Worm (Caenorhabditis elegans) whole organism, L4/young adult: Measurements from ENCODE around the gene set-11.
"Not testable (repeated sequence)": the region's sequence is repeated elsewhere in the genome, so short reads cannot be mapped to it uniquely, and the experiment has no call there.

Source experiments
- W03F9.2 ChIP-seq: fragments of 150-350 bp; optimal IDR thresholded peaks from 2 replicates; lab custom pipeline; 2014; ENCODE audit warnings: missing biosample characterization, missing genetic modification characterization
- dao-5 ChIP-seq: sonication (generic microtip); optimal IDR thresholded peaks from 2 replicates; lab custom pipeline; 2016; ENCODE audit warnings: missing genotype, missing genetic modification characterization, moderate library complexity, missing compliant biosample characterization
- him-1 ChIP-seq: sonication (generic microtip); optimal IDR thresholded peaks from 2 replicates; lab custom pipeline; 2016; ENCODE audit warnings: missing genotype, missing genetic modification reagents, missing genetic modification characterization, missing compliant biosample characterization

The set-11 gene

ce11 chrII:2673534-2673933 lies 18.8 kb downstream of the set-11 start, which contains the start of the genes F22E5.20 and F22E5.1:
F22E5.20 (minus strand) TSS chrII:2673634.
F22E5.1 (plus strand) TSS chrII:2673775.
- TF ChIP-seq him-1, W03F9.2, dao-5 (tag; lab: Kevin White, UChicago): not testable (repeated sequence)

DNA sequence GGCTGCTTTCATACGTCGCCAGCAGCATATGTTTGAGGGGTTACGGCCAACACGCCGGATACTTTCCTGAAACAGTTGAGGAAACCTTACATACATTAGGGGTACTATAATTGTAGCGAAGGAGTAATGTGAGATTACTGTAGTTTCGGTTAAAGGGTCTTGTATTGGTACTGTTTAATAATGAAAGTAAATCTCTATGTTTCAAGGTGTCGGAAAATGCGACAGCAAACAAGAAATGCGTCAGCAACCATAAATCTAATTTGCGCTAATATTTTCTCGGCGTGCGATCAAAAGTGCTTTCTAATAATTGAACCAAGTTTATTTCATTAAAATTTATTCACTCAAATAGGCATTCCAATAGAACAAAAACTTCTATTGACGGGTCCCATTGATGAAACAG lies 20.1 kb downstream of the set-11 start, which contains the start of gene sri-57:
TSS of gene sri-57 (minus strand) at position 101 of the 400 bp plus-strand sequence.
- not testable (repeated sequence) for TF ChIP-seq dao-5, him-1, W03F9.2 (tag; lab: Kevin White, UChicago)

DNA sequence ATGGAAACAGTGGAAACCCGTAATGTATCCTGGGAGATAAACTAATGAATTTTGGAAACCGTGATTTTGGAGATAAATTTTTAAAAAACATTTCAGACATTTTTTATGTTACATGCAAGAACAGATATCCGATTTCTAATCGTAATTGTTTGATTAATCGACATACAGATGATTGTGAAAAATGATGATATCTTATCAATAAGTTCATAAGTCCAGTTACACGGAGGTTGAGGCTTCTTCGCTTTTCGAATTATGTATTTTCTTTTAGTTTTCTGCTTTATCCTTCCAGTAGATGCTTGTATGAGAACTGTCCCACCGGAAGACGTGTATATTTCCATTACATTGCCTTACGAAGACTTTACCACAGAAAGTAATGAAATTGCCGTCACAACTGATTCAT lies 26.8 kb downstream of the set-11 start, which contains the start of gene F22E5.22:
TSS of gene F22E5.22 (plus strand) at position 301 of the 400 bp plus-strand sequence.
- TF ChIP-seq W03F9.2 (tag; lab: Kevin White, UChicago) (no peak), dao-5 (tag; lab: Kevin White, UChicago) (no peak), him-1 (tag; lab: Kevin White, UChicago) (no peak)

- not testable (repeated sequence) for TF ChIP-seq him-1, W03F9.2, dao-5 (tag; lab: Kevin White, UChicago)
Measured at ce11 chrII:2665081-2665480, 27.3 kb downstream of the set-11 start, which contains the start of gene F22E5.2. F22E5.2 (plus strand) TSS chrII:2665381.

- TF ChIP-seq dao-5 (tag; lab: Kevin White, UChicago) (no peak), W03F9.2 (tag; lab: Kevin White, UChicago) (no peak), him-1 (tag; lab: Kevin White, UChicago) (no peak)
Measured at ce11 chrII:2659364-2659763, 33.0 kb downstream of the set-11 start, which contains the start of gene gcy-21. gcy-21 (plus strand) TSS chrII:2659664.

DNA sequence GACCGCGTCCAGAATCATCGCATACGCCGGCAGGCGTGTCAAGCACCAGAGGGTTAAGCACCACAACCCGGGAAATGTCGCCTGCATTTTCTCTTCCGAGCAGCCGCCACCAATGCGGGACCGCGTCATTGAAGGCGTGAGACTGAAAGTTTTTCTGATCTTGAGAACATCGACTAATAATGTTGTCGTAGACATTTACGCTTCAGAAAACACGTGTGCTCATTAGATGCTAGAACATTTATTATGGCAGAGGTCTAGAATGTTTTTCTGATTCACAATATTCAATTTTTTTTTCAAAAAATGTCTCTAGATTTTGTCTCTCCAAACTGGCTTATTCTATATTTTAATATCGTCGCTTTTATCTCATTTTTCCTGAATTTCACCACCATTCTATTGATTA lies 35.8 kb downstream of the set-11 start, which contains the start of gene sri-47:
TSS of gene sri-47 (plus strand) at position 301 of the 400 bp plus-strand sequence.
- TF ChIP-seq W03F9.2 (tag; lab: Kevin White, UChicago) (no peak), him-1 (tag; lab: Kevin White, UChicago) (no peak), dao-5 (tag; lab: Kevin White, UChicago) (no peak)

DNA sequence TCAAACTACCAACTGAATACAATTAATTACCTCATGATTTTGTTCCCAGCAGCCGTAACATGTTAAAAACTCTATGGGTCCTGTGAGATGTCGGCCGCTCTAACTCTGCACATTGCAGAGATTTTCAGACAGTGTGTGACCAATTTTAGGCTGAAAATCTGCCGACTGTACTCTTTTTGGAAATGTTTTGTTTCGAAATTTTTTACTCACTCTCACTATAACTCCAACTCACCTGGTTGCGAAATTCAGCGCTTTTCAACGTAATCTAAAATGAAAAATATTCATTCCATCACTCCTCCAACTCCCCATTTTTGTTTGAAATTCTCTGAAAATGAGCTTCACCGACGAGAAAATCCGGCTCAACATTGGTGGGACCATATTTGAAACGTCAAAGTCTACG lies 42.8 kb downstream of the set-11 start, which contains the start of the genes F22E5.13 and F22E5.6:
TSS of gene F22E5.13 (minus strand) at position 101 of the 400 bp plus-strand sequence.
TSS of gene F22E5.6 (plus strand) at position 297 of the 400 bp plus-strand sequence.
- TF ChIP-seq him-1 (tag; lab: Kevin White, UChicago) (no peak), W03F9.2 (tag; lab: Kevin White, UChicago) (no peak)

- TF ChIP-seq him-1 (tag; lab: Kevin White, UChicago) (no peak), dao-5 (tag; lab: Kevin White, UChicago) (no peak), W03F9.2 (tag; lab: Kevin White, UChicago) (no peak)
Measured at ce11 chrII:2649015-2649414, 43.4 kb downstream of the set-11 start.

- TF ChIP-seq him-1, dao-5, W03F9.2 (tag; lab: Kevin White, UChicago): not testable (repeated sequence)
Measured at ce11 chrII:2646756-2647155, 45.6 kb downstream of the set-11 start, which contains the start of gene F22E5.12. F22E5.12 (minus strand) TSS chrII:2646856.

- no peak for TF ChIP-seq him-1 (tag; lab: Kevin White, UChicago)
- no peak for TF ChIP-seq W03F9.2 (tag; lab: Kevin White, UChicago)
- TF ChIP-seq dao-5 (tag; lab: Kevin White, UChicago), result no peak
Measured at ce11 chrII:2644498-2644897, 47.9 kb downstream of the set-11 start, which contains the start of gene F22E5.11. F22E5.11 (minus strand) TSS chrII:2644598.

DNA sequence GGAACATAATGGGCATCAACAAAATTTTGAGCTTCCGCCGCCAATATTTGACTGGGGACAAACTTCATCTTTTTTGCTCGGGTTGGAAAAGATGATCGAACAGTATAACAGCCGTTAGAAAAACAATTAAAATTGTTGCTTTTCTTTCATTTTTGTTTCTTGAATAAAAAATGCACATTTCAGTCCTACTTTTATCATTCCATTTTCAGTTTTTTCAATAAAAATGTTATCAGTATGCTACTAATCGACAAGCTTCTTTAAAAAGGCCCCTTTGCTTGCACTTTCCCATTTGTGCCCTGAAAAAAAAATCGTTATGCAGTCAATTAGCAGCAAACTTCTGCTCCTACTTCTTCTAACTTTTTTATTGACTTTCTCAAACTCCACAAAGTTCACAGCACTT lies 50.6 kb downstream of the set-11 start, which contains the start of gene F22E5.7:
TSS of gene F22E5.7 (plus strand) at position 301 of the 400 bp plus-strand sequence.
- TF ChIP-seq W03F9.2 (tag; lab: Kevin White, UChicago), result no peak
- TF ChIP-seq dao-5 (tag; lab: Kevin White, UChicago), result no peak
- TF ChIP-seq him-1 (tag; lab: Kevin White, UChicago), result no peak

DNA sequence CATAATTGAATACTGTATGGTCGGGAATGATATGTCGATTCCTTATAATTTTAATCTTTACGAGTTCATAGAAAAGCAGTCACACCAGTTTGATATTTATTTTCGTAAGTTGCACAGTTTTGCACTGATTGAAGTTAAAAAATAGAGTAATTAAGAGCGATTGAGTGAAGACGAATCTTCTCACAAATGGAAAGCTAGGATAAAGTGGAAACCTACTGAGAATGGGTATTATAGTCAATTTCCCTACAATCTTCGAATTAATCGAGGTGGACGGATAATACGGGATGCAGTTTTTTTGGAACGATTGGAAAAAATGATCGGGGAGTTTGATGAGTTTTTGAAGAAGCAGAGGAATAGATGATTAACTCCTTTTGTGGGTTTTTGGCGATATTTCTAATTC lies 51.4 kb downstream of the set-11 start, which contains the start of gene F22E5.23:
TSS of gene F22E5.23 (plus strand) at position 301 of the 400 bp plus-strand sequence.
- no peak for TF ChIP-seq W03F9.2 (tag; lab: Kevin White, UChicago)
- TF ChIP-seq him-1 (tag; lab: Kevin White, UChicago), result no peak
- no peak for TF ChIP-seq dao-5 (tag; lab: Kevin White, UChicago)
